Worm (Caenorhabditis elegans): ENCODE data around the gene clk-1.

Gene clk-1

ce11 chrIII:5308278-5308677 lies 30.6 kb downstream of the clk-1 start, which contains the start of gene mog-3 (continued):
- no peak for TF ChIP-seq pha-4 (tag; optimal IDR thresholded peaks at IDR 0.05)
- TF ChIP-seq ama-1 (optimal IDR thresholded peaks at IDR 0.05): no peak
- TF ChIP-seq nhr-11 (tag; optimal IDR thresholded peaks at IDR 0.05): no peak
- peak; percentile 64 for TF ChIP-seq elt-2 (tag; optimal IDR thresholded peaks at IDR 0.05)
- peak; percentile 97 for TF ChIP-seq ceh-31 (tag; optimal IDR thresholded peaks at IDR 0.05)
- peak; percentile 44 for TF ChIP-seq hlh-6 (tag; optimal IDR thresholded peaks at IDR 0.05)
- TF ChIP-seq dmd-4 (tag; optimal IDR thresholded peaks at IDR 0.05; ENCODE audit: borderline replicate concordance): no peak
- TF ChIP-seq che-1 (tag; optimal IDR thresholded peaks at IDR 0.05): no peak
- TF ChIP-seq fax-1 (tag; optimal IDR thresholded peaks at IDR 0.05): peak; percentile 68
- no peak for TF ChIP-seq dve-1 (tag; optimal IDR thresholded peaks at IDR 0.05)
- no peak for TF ChIP-seq K02D7.2 (tag; optimal IDR thresholded peaks at IDR 0.05)
- no peak for TF ChIP-seq ceh-30 (tag; optimal IDR thresholded peaks at IDR 0.05)
- TF ChIP-seq mec-3 (tag; optimal IDR thresholded peaks at IDR 0.05; ENCODE audit: borderline replicate concordance): peak; percentile 88
- TF ChIP-seq rnt-1 (tag; optimal IDR thresholded peaks at IDR 0.05): peak; percentile 87
- peak; percentile 72 for TF ChIP-seq ceh-14 (tag; optimal IDR thresholded peaks at IDR 0.05)
- peak; percentile 9 for TF ChIP-seq gmeb-2 (tag; optimal IDR thresholded peaks at IDR 0.05)
- TF ChIP-seq lin-11 (tag; optimal IDR thresholded peaks at IDR 0.05): no peak
- TF ChIP-seq C38D4.7 (GFP tag; optimal IDR thresholded peaks at IDR 0.05): no peak
- TF ChIP-seq elt-4 (tag; optimal IDR thresholded peaks at IDR 0.05): no peak
- TF ChIP-seq fkh-6 (tag; optimal IDR thresholded peaks at IDR 0.05): peak; percentile 69
- no peak for TF ChIP-seq Y22D7AL.16 (tag; optimal IDR thresholded peaks at IDR 0.05)
- peak; percentile 97 for TF ChIP-seq C08G9.2 (tag; optimal IDR thresholded peaks at IDR 0.05)
- no peak for TF ChIP-seq K09A11.1 (tag; optimal IDR thresholded peaks at IDR 0.05; ENCODE audit: insufficient read depth)
- TF ChIP-seq sdc-2 (tag; optimal IDR thresholded peaks at IDR 0.05): no peak
- TF ChIP-seq hlh-8 (tag; optimal IDR thresholded peaks at IDR 0.05): peak; percentile 87
- TF ChIP-seq unc-86 (tag; optimal IDR thresholded peaks at IDR 0.05): peak; percentile 17
- no peak for TF ChIP-seq pha-2 (tag; optimal IDR thresholded peaks at IDR 0.05)
- TF ChIP-seq unc-3 (GFP tag; conservative IDR thresholded peaks at IDR 0.05): peak; percentile 32; the same call in 1 of the 2 replicates
- no peak for TF ChIP-seq unc-3 (tag; optimal IDR thresholded peaks at IDR 0.05)
- TF ChIP-seq ceh-6 (GFP tag; optimal IDR thresholded peaks at IDR 0.05): no peak
- peak; percentile 3 for TF ChIP-seq ahr-1 (tag; optimal IDR thresholded peaks at IDR 0.05)
- TF ChIP-seq unc-42 (tag; optimal IDR thresholded peaks at IDR 0.05): peak; percentile 57
- TF ChIP-seq nhr-232 (tag; optimal IDR thresholded peaks at IDR 0.05): no peak
- TF ChIP-seq ceh-2 (tag; optimal IDR thresholded peaks at IDR 0.05): peak; percentile 92
- TF ChIP-seq F13H6.1 (tag; optimal IDR thresholded peaks at IDR 0.05): peak; percentile 59
- TF ChIP-seq ttx-3 (tag; optimal IDR thresholded peaks at IDR 0.05): peak; percentile 23
- peak; percentile 51 for TF ChIP-seq nfya-1 (tag; optimal IDR thresholded peaks at IDR 0.05)
- TF ChIP-seq eyg-1 (tag; optimal IDR thresholded peaks at IDR 0.05): no peak
- TF ChIP-seq ceh-9 (tag; optimal IDR thresholded peaks at IDR 0.05): no peak
- TF ChIP-seq ceh-34 (tag; optimal IDR thresholded peaks at IDR 0.05): peak; percentile 33
- TF ChIP-seq odd-2 (tag; optimal IDR thresholded peaks at IDR 0.05): no peak

- TF ChIP-seq dmd-4 (tag; optimal IDR thresholded peaks at IDR 0.05; ENCODE audit: borderline replicate concordance) (no peak), mec-3 (tag; optimal IDR thresholded peaks at IDR 0.05; ENCODE audit: borderline replicate concordance) (no peak)
Observed at ce11 chrIII:5310403-5310802, 32.7 kb downstream of the clk-1 start.

- TF ChIP-seq elt-2 (tag; optimal IDR thresholded peaks at IDR 0.05): no peak
- no peak for TF ChIP-seq lim-6 (tag; optimal IDR thresholded peaks at IDR 0.05)
- no peak for TF ChIP-seq rnt-1 (tag; optimal IDR thresholded peaks at IDR 0.05)
- TF ChIP-seq hlh-15 (tag; optimal IDR thresholded peaks at IDR 0.05): no peak
- no peak for TF ChIP-seq K09A11.1 (tag; optimal IDR thresholded peaks at IDR 0.05; ENCODE audit: insufficient read depth)
- no peak for TF ChIP-seq pros-1 (tag; optimal IDR thresholded peaks at IDR 0.05)
- no peak for TF ChIP-seq tbx-7 (tag; optimal IDR thresholded peaks at IDR 0.05)
- no peak for TF ChIP-seq unc-3 (GFP tag; conservative IDR thresholded peaks at IDR 0.05)
- no peak for TF ChIP-seq unc-3 (tag; optimal IDR thresholded peaks at IDR 0.05)
- no peak for TF ChIP-seq che-1 (tag; optimal IDR thresholded peaks at IDR 0.05)
- TF ChIP-seq nhr-11 (tag; optimal IDR thresholded peaks at IDR 0.05): no peak
- TF ChIP-seq unc-55 (GFP tag; optimal IDR thresholded peaks at IDR 0.05): no peak
- TF ChIP-seq elt-4 (tag; optimal IDR thresholded peaks at IDR 0.05): no peak
- TF ChIP-seq K02D7.2 (tag; optimal IDR thresholded peaks at IDR 0.05): no peak
- no peak for TF ChIP-seq unc-86 (tag; optimal IDR thresholded peaks at IDR 0.05)
- TF ChIP-seq ceh-24 (tag; optimal IDR thresholded peaks at IDR 0.05): no peak
Observed at ce11 chrIII:5310940-5311339, 33.2 kb downstream of the clk-1 start, which contains the start of gene pqe-1. Gene pqe-1 (plus strand): TSS chrIII:5311240.
